Fruit fly (Drosophila melanogaster) whole organism, embryonic: ENCODE measurements around the gene Aasdh.

Experiments used
- CG11504 ChIP-seq: fragments of 200-800 bp; sonication (Bioruptor generic); optimal IDR thresholded peaks from 3 replicates; lab custom pipeline; 2019; ENCODE audit warnings: missing biosample characterization, mild to moderate bottlenecking, missing genetic modification characterization, moderate library complexity
- CG14667 ChIP-seq: fragments of 200-800 bp; sonication (Bioruptor generic); IDR thresholded peaks from 2 replicates; pipeline ENCODE4 v1.3.6; 2022; ENCODE audit warnings: missing biosample characterization, missing genetic modification characterization
- CG17359 ChIP-seq: fragments of 200-800 bp; sonication (Bioruptor generic); optimal IDR thresholded peaks from 3 replicates; lab custom pipeline; 2018; ENCODE audit warnings: missing biosample characterization, mild to moderate bottlenecking, missing genetic modification characterization, moderate library complexity
- CG1792 ChIP-seq: fragments of 200-800 bp; sonication (Bioruptor generic); optimal IDR thresholded peaks from 2 replicates; lab custom pipeline; 2016; ENCODE audit warnings: missing biosample characterization, missing genetic modification characterization
- CG18599 ChIP-seq: fragments of 200-800 bp; sonication (Bioruptor generic); optimal IDR thresholded peaks from 3 replicates; lab custom pipeline; 2017; ENCODE audit warnings: missing biosample characterization, missing genetic modification characterization, mild to moderate bottlenecking, moderate library complexity, missing genetic modification reagents
- CG3065 ChIP-seq: fragments of 200-800 bp; sonication (Bioruptor generic); optimal IDR thresholded peaks from 2 replicates; lab custom pipeline; 2016; ENCODE audit warnings: missing biosample characterization, missing genetic modification characterization
- CG33213 ChIP-seq: fragments of 200-800 bp; sonication (Bioruptor generic); optimal IDR thresholded peaks from 3 replicates; lab custom pipeline; 2016; ENCODE audit warnings: missing biosample characterization, missing genetic modification characterization
- CG3407 ChIP-seq: fragments of 200-800 bp; sonication (Bioruptor generic); optimal IDR thresholded peaks from 2 replicates; lab custom pipeline; 2018; ENCODE audit warnings: missing biosample characterization, mild to moderate bottlenecking, missing genetic modification characterization
- CG3847 ChIP-seq: fragments of 200-800 bp; sonication (Bioruptor generic); IDR thresholded peaks from 2 replicates; pipeline ENCODE4 v1.3.6; 2022; ENCODE audit warnings: missing biosample characterization, missing genetic modification characterization
- CG4404 ChIP-seq: fragments of 200-800 bp; sonication (Bioruptor generic); IDR thresholded peaks from 2 replicates; pipeline ENCODE4 v1.3.6; 2022; ENCODE audit warnings: missing biosample characterization, missing genetic modification characterization
- CG4707 ChIP-seq: fragments of 200-800 bp; sonication (Bioruptor generic); optimal IDR thresholded peaks from 2 replicates; lab custom pipeline; 2018; ENCODE audit warnings: missing biosample characterization, mild to moderate bottlenecking, missing genetic modification characterization, moderate library complexity
- CG4730 ChIP-seq: fragments of 200-800 bp; sonication (Bioruptor generic); IDR thresholded peaks from 2 replicates; pipeline ENCODE4 v1.3.6; 2022; ENCODE audit warnings: missing biosample characterization, missing genetic modification characterization
- CG6813 ChIP-seq: fragments of 200-800 bp; sonication (Bioruptor generic); optimal IDR thresholded peaks from 2 replicates; lab custom pipeline; 2017; ENCODE audit warnings: missing biosample characterization, missing genetic modification characterization, mild to moderate bottlenecking, moderate library complexity, missing genetic modification reagents
- D19B ChIP-seq: fragments of 200-800 bp; sonication (Bioruptor generic); optimal IDR thresholded peaks from 2 replicates; lab custom pipeline; 2017; ENCODE audit warnings: missing biosample characterization, mild to moderate bottlenecking, missing genetic modification characterization
- Doc3 ChIP-seq: fragments of 200-800 bp; sonication (Bioruptor generic); IDR thresholded peaks from 3 replicates; pipeline ENCODE4 v1.3.6; 2022; ENCODE audit warnings: missing biosample characterization, missing genetic modification characterization; ENCODE audit not compliant: partially characterized antibody
- E2f1 ChIP-seq: fragments of 200-800 bp; sonication (Bioruptor generic); IDR thresholded peaks from 2 replicates; pipeline ENCODE4 v1.3.6; 2022; ENCODE audit warnings: missing biosample characterization, missing genetic modification characterization
- Fer3 ChIP-seq: fragments of 200-800 bp; sonication (Bioruptor generic); optimal IDR thresholded peaks from 2 replicates; lab custom pipeline; 2018; ENCODE audit warnings: missing biosample characterization, mild to moderate bottlenecking, missing genetic modification characterization, moderate library complexity
- H2.0 ChIP-seq: fragments of 200-800 bp; sonication (Bioruptor generic); IDR thresholded peaks from 2 replicates; pipeline ENCODE4 v1.3.6; 2022; ENCODE audit warnings: missing biosample characterization, missing genetic modification characterization
- HHEX ChIP-seq: fragments of 200-800 bp; sonication (Bioruptor generic); optimal IDR thresholded peaks from 3 replicates; lab custom pipeline; 2017; ENCODE audit warnings: missing biosample characterization, mild to moderate bottlenecking, missing genetic modification characterization, missing genetic modification reagents
- MTF-1 ChIP-seq: fragments of 200-800 bp; sonication (Bioruptor generic); optimal IDR thresholded peaks from 2 replicates; lab custom pipeline; 2018; ENCODE audit warnings: missing biosample characterization, mild to moderate bottlenecking, missing genetic modification characterization, borderline replicate concordance
- NFAT ChIP-seq: fragments of 200-800 bp; sonication (Bioruptor generic); IDR thresholded peaks from 2 replicates; pipeline ENCODE4 v1.3.6; 2022; ENCODE audit warnings: missing biosample characterization, missing genetic modification characterization
- NfI ChIP-seq: fragments of 200-800 bp; sonication (Bioruptor generic); optimal IDR thresholded peaks from 3 replicates; lab custom pipeline; 2018; ENCODE audit warnings: missing biosample characterization, mild to moderate bottlenecking, missing genetic modification characterization, moderate library complexity
- Pdp1 ChIP-seq, 2 experiments: fragments of 200-800 bp; sonication (Bioruptor generic); optimal IDR thresholded peaks; 3 replicates each; lab custom pipeline; 2016; ENCODE audit warnings: missing biosample characterization in 2 of 2, missing genetic modification characterization in 2 of 2, mild to moderate bottlenecking in 1 of 2, moderate library complexity in 1 of 2
- Poxn ChIP-seq: fragments of 200-800 bp; sonication (Bioruptor generic); IDR thresholded peaks from 2 replicates; pipeline ENCODE4 v1.3.6; 2022; ENCODE audit warnings: missing biosample characterization, missing genetic modification characterization
- Side ChIP-seq: fragments of 200-800 bp; sonication (Bioruptor generic); optimal IDR thresholded peaks from 2 replicates; lab custom pipeline; 2016; ENCODE audit warnings: missing biosample characterization, missing genetic modification characterization
- Stat92E ChIP-seq, 3 experiments: fragments of >200 bp in 2 of 3; fragments of 200-800 bp in 1 of 3; sonication (Bioruptor generic) in 1 of 3; optimal IDR thresholded peaks; 2 replicates each; lab custom pipeline; 2017 to 2019; ENCODE audit warnings: missing biosample characterization in 3 of 3, missing genetic modification characterization in 3 of 3, mild to moderate bottlenecking in 1 of 3, moderate library complexity in 1 of 3
- amos ChIP-seq: fragments of 200-800 bp; sonication (Bioruptor generic); IDR thresholded peaks from 2 replicates; pipeline ENCODE4 v1.3.6; 2022; ENCODE audit warnings: missing biosample characterization, missing genetic modification characterization; ENCODE audit not compliant: partially characterized antibody
- ara ChIP-seq: fragments of 200-800 bp; sonication (Bioruptor generic); IDR thresholded peaks from 2 replicates; pipeline ENCODE4 v1.3.6; 2022; ENCODE audit warnings: missing biosample characterization, missing genetic modification characterization
- emc ChIP-seq: fragments of 200-800 bp; sonication (Bioruptor generic); optimal IDR thresholded peaks from 2 replicates; lab custom pipeline; 2016; ENCODE audit warnings: missing biosample characterization, missing genetic modification characterization
- ems ChIP-seq: fragments of 200-800 bp; sonication (Bioruptor generic); optimal IDR thresholded peaks from 3 replicates; lab custom pipeline; 2016; ENCODE audit warnings: missing biosample characterization, missing genetic modification characterization
- esg ChIP-seq: fragments of 200-800 bp; sonication (Bioruptor generic); conservative IDR thresholded peaks from 2 replicates; pipeline ENCODE4 v1.3.6; 2022; ENCODE audit warnings: missing biosample characterization, missing genetic modification characterization
- gcm ChIP-seq: fragments of 200-800 bp; sonication (Bioruptor generic); optimal IDR thresholded peaks from 2 replicates; lab custom pipeline; 2019; ENCODE audit warnings: missing biosample characterization, mild to moderate bottlenecking, missing genetic modification characterization, moderate library complexity
- h ChIP-seq: fragments of >200 bp; optimal IDR thresholded peaks from 2 replicates; lab custom pipeline; 2017
- her ChIP-seq: fragments of 200-800 bp; sonication (Bioruptor generic); optimal IDR thresholded peaks from 2 replicates; lab custom pipeline; 2016; ENCODE audit warnings: missing biosample characterization, missing genetic modification characterization
- ind ChIP-seq: fragments of 200-800 bp; sonication (Bioruptor generic); optimal IDR thresholded peaks from 3 replicates; lab custom pipeline; 2016; ENCODE audit warnings: missing biosample characterization, missing genetic modification characterization
- inv ChIP-seq: fragments of 200-800 bp; sonication (Bioruptor generic); IDR thresholded peaks from 2 replicates; pipeline ENCODE4 v1.3.6; 2022; ENCODE audit warnings: missing biosample characterization, missing genetic modification characterization; ENCODE audit not compliant: partially characterized antibody
- kni ChIP-seq: fragments of 200-800 bp; sonication (Bioruptor generic); optimal IDR thresholded peaks from 3 replicates; lab custom pipeline; 2017; ENCODE audit warnings: mild to moderate bottlenecking, missing biosample characterization, missing genetic modification reagents, missing genetic modification characterization
- nau ChIP-seq: fragments of 200-800 bp; sonication (Bioruptor generic); optimal IDR thresholded peaks from 3 replicates; lab custom pipeline; 2017; ENCODE audit warnings: missing biosample characterization, mild to moderate bottlenecking, missing genetic modification characterization, missing genetic modification reagents
- nerfin-1 ChIP-seq: fragments of 200-800 bp; sonication (Bioruptor generic); optimal IDR thresholded peaks from 3 replicates; lab custom pipeline; 2019; ENCODE audit warnings: missing biosample characterization, mild to moderate bottlenecking, missing genetic modification characterization, moderate library complexity
- pan ChIP-seq, 4 experiments: fragments of >200 bp in 3 of 4; fragments of 200-800 bp in 1 of 4; sonication (Bioruptor generic) in 1 of 4; optimal IDR thresholded peaks in 3 of 4; IDR thresholded peaks in 1 of 4; 2 replicates each; pipeline versions ENCODE4 v1.3.6 to Lab custom; 2017 to 2022; ENCODE audit warnings: missing biosample characterization in 2 of 4, missing genetic modification characterization in 2 of 4, mixed read lengths in 1 of 4
- pita ChIP-seq: fragments of 200-800 bp; sonication (Bioruptor generic); optimal IDR thresholded peaks from 2 replicates; lab custom pipeline; 2017; ENCODE audit warnings: missing biosample characterization, mild to moderate bottlenecking, missing genetic modification characterization
- run ChIP-seq: fragments of 200-800 bp; sonication (Bioruptor generic); optimal IDR thresholded peaks from 3 replicates; lab custom pipeline; 2018; ENCODE audit warnings: missing biosample characterization, mild to moderate bottlenecking, missing genetic modification characterization
- sim ChIP-seq: fragments of 200-800 bp; sonication (Bioruptor generic); IDR thresholded peaks from 2 replicates; pipeline ENCODE4 v1.3.6; 2022; ENCODE audit warnings: missing biosample characterization, missing genetic modification characterization
- sob ChIP-seq: fragments of 200-800 bp; sonication (Bioruptor generic); IDR thresholded peaks from 2 replicates; pipeline ENCODE4 v1.3.6; 2022; ENCODE audit warnings: missing biosample characterization, missing genetic modification characterization
- stc ChIP-seq: fragments of 200-800 bp; sonication (Bioruptor generic); IDR thresholded peaks from 2 replicates; pipeline ENCODE4 v1.3.6; 2022; ENCODE audit warnings: missing biosample characterization, missing genetic modification characterization
- sug ChIP-seq: fragments of 200-800 bp; optimal IDR thresholded peaks from 2 replicates; lab custom pipeline; 2019; ENCODE audit warnings: missing biosample characterization, mild to moderate bottlenecking, missing genetic modification characterization, moderate library complexity
- tup ChIP-seq: fragments of 200-800 bp; sonication (Bioruptor generic); optimal IDR thresholded peaks from 2 replicates; lab custom pipeline; 2016; ENCODE audit warnings: missing biosample characterization, mild to moderate bottlenecking, missing genetic modification characterization, moderate library complexity

The Aasdh gene

dm6 chr2L:8403286-8404270 lies 45.8 kb downstream of the Aasdh start, which contains the start of gene emb (continued):
- TF ChIP-seq sob (GFP tag; lab: Robert Waterston, UW): peak; percentile 57; the same call in 1 of the 2 replicates
- no peak for TF ChIP-seq tup (GFP tag; lab: Kevin White, UChicago)
- no peak for TF ChIP-seq run (tag; lab: Kevin White, UChicago)
- no peak for TF ChIP-seq esg (GFP tag; lab: Robert Waterston, UW)
- no peak for TF ChIP-seq sug (tag; lab: Kevin White, UChicago)
- no peak for TF ChIP-seq MTF-1 (GFP tag; lab: Kevin White, UChicago)
- peak; percentile 42; the same call in 1 of the 2 replicates for TF ChIP-seq ara (GFP tag; lab: Robert Waterston, UW)
- no peak for TF ChIP-seq CG3407 (GFP tag; lab: Kevin White, UChicago)
- TF ChIP-seq Fer3 (tag; lab: Kevin White, UChicago): peak; percentile 30
- no peak for TF ChIP-seq h
- TF ChIP-seq Side (GFP tag; lab: Kevin White, UChicago): no peak
- TF ChIP-seq pan (optimal IDR thresholded peaks at IDR 0.05; lab: Kevin White, UChicago): no peak
- peak in 1 of 2 experiments; percentile 42 for TF ChIP-seq pan (GFP tag; optimal IDR thresholded peaks at IDR 0.05 in 1 of 2, IDR thresholded peaks at IDR 0.05 in 1 of 2)
- TF ChIP-seq pita (GFP tag; lab: Kevin White, UChicago): no peak
- TF ChIP-seq CG3847 (GFP tag; lab: Robert Waterston, UW): peak; percentile 59
- no peak for TF ChIP-seq emc (GFP tag; lab: Kevin White, UChicago)
- no peak for TF ChIP-seq kni (GFP tag; lab: Kevin White, UChicago)
- no peak for TF ChIP-seq CG6813
- TF ChIP-seq CG33213 (GFP tag; lab: Kevin White, UChicago): peak; percentile 89
- peak; percentile 89 for TF ChIP-seq nerfin-1
- TF ChIP-seq CG1792 (GFP tag; lab: Kevin White, UChicago): peak; percentile 32
- TF ChIP-seq Pdp1 (GFP tag; optimal IDR thresholded peaks at IDR 0.05; lab: Kevin White, UChicago): peak in 1 of 2 experiments; percentile 17
- TF ChIP-seq NFAT (GFP tag; lab: Robert Waterston, UW): peak; percentile 58
- TF ChIP-seq CG14667 (GFP tag; lab: Robert Waterston, UW): no peak
- TF ChIP-seq CG3065: no peak
- TF ChIP-seq H2.0: 0 out of 2 replicates have a peak, but pooled peaks have one; percentile 22
- TF ChIP-seq CG4707 (GFP tag; lab: Kevin White, UChicago): no peak
- no peak for TF ChIP-seq E2f1 (GFP tag; lab: Robert Waterston, UW)
- no peak for TF ChIP-seq CG4404 (GFP tag; lab: Robert Waterston, UW)
- no peak for TF ChIP-seq sim
- peak; percentile 37 for TF ChIP-seq ind (GFP tag; lab: Kevin White, UChicago)
- peak; percentile 90 for TF ChIP-seq inv
- no peak for TF ChIP-seq D19B (GFP tag; lab: Kevin White, UChicago)
- TF ChIP-seq CG18599 (GFP tag; lab: Kevin White, UChicago): no peak
- peak; percentile 38 for TF ChIP-seq her (GFP tag; lab: Kevin White, UChicago)
- TF ChIP-seq Stat92E (GFP tag; optimal IDR thresholded peaks at IDR 0.05; lab: Kevin White, UChicago): no peak
- TF ChIP-seq HHEX (GFP tag; lab: Kevin White, UChicago): no peak
- peak; percentile 41 for TF ChIP-seq ems (GFP tag; lab: Kevin White, UChicago)
- no peak for TF ChIP-seq Poxn (GFP tag; lab: Robert Waterston, UW)
- TF ChIP-seq CG11504 (tag; lab: Kevin White, UChicago): no peak
- peak; percentile 19 for TF ChIP-seq CG17359 (tag; lab: Kevin White, UChicago)
- TF ChIP-seq gcm (GFP tag; lab: Kevin White, UChicago): no peak
- peak; percentile 37 for TF ChIP-seq NfI (GFP tag; lab: Kevin White, UChicago)
- no peak for TF ChIP-seq CG4730
- TF ChIP-seq amos (GFP tag; lab: Robert Waterston, UW): peak; percentile 94
- TF ChIP-seq Doc3 (GFP tag; lab: Robert Waterston, UW): peak; percentile 92
- TF ChIP-seq nau (GFP tag; lab: Kevin White, UChicago): no peak
- no peak for TF ChIP-seq stc
